Worm (Caenorhabditis elegans): Measurements from ENCODE around the gene F55H2.7.

ce11 chrIII:9467095-9467494 is 49.0 kb downstream of the F55H2.7 start, which contains the start of gene baf-1:
- TF ChIP-seq nhr-120 (GFP tag; IDR thresholded peaks at IDR 0.05) (no peak), lin-40 (tag; optimal IDR thresholded peaks at IDR 0.05) (peak; percentile 50), madf-3 (GFP tag; IDR thresholded peaks at IDR 0.05) (no peak), madf-8 (GFP tag; conservative IDR thresholded peaks at IDR 0.05) (0 out of 2 replicates have a peak, but pooled peaks have one; percentile 15), let-607 (tag; optimal IDR thresholded peaks at IDR 0.05) (no peak), ceh-58 (GFP tag; IDR thresholded peaks at IDR 0.05) (no peak), attf-6 (GFP tag; IDR thresholded peaks at IDR 0.05) (no peak)
